Fruit fly (Drosophila melanogaster): ENCODE measurements around the gene sba.

sba gene

DNA sequence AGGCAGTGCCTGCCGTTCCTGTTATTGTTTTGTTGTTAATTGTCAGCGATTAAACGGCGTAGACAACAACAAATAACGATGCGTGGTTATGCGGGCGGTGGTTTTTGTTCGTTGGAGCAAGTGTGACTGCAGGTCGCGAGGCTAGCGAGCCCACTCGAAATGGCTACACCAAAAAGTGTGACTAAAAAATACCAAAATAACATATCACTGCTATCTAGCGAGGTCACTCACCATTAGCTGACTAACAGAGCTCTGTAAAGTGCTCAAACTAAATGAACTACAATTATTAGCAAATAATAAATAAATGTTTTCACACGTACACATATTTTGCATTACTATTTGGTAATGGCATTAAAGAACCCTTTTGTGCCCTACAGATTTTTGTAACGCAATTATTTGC, 32.9 kb downstream of the sba start, which contains the start of gene Pli (continued):
- peak; percentile 58 for TF ChIP-seq sug (tag; optimal IDR thresholded peaks at IDR 0.05)
- TF ChIP-seq CG10543 (GFP tag; optimal IDR thresholded peaks at IDR 0.05) = peak; percentile 52
- TF ChIP-seq CG13424 (tag; optimal IDR thresholded peaks at IDR 0.05) = no peak
- peak; percentile 56 for TF ChIP-seq caup (GFP tag; optimal IDR thresholded peaks at IDR 0.05; ENCODE audit: severe bottlenecking)
- peak; percentile 24 for TF ChIP-seq CrebB (tag; optimal IDR thresholded peaks at IDR 0.05)
- TF ChIP-seq dm (GFP tag; optimal IDR thresholded peaks at IDR 0.05) = peak; percentile 7
- peak in 1 of 2 experiments; percentile 29 for TF ChIP-seq dpn (GFP tag; optimal IDR thresholded peaks at IDR 0.05)
- TF ChIP-seq shn (GFP tag; optimal IDR thresholded peaks at IDR 0.05) = no peak
- TF ChIP-seq trem (tag; optimal IDR thresholded peaks at IDR 0.05) = peak; percentile 75
- TF ChIP-seq Xrp1 (GFP tag; IDR thresholded peaks at IDR 0.05) = no peak
- TF ChIP-seq scrt (GFP tag; optimal IDR thresholded peaks at IDR 0.05) = peak; percentile 30
- TF ChIP-seq zen (tag; optimal IDR thresholded peaks at IDR 0.05) = peak; percentile 32
- TF ChIP-seq Ets65A (GFP tag) = peak; percentile 28
- TF ChIP-seq CG2202 (tag; optimal IDR thresholded peaks at IDR 0.05) = no peak
- TF ChIP-seq CG15601 (tag; optimal IDR thresholded peaks at IDR 0.05) = peak; percentile 49
- TF ChIP-seq abd-A (tag; optimal IDR thresholded peaks at IDR 0.05) = peak; percentile 42
- no peak for TF ChIP-seq Ada2b (GFP tag; IDR thresholded peaks at IDR 0.05)
- TF ChIP-seq CG10267 (tag; optimal IDR thresholded peaks at IDR 0.05) = peak; percentile 61
- TF ChIP-seq CG11504 (tag; optimal IDR thresholded peaks at IDR 0.05) = peak; percentile 39
- peak; percentile 2 for TF ChIP-seq ftz-f1 (GFP tag; optimal IDR thresholded peaks at IDR 0.05)
- TF ChIP-seq HmgZ (tag; optimal IDR thresholded peaks at IDR 0.05) = peak; percentile 16
- TF ChIP-seq CG2712 (tag; optimal IDR thresholded peaks at IDR 0.05) = peak; percentile 48
- no peak for TF ChIP-seq zfh2 (GFP tag; optimal IDR thresholded peaks at IDR 0.05)

DNA sequence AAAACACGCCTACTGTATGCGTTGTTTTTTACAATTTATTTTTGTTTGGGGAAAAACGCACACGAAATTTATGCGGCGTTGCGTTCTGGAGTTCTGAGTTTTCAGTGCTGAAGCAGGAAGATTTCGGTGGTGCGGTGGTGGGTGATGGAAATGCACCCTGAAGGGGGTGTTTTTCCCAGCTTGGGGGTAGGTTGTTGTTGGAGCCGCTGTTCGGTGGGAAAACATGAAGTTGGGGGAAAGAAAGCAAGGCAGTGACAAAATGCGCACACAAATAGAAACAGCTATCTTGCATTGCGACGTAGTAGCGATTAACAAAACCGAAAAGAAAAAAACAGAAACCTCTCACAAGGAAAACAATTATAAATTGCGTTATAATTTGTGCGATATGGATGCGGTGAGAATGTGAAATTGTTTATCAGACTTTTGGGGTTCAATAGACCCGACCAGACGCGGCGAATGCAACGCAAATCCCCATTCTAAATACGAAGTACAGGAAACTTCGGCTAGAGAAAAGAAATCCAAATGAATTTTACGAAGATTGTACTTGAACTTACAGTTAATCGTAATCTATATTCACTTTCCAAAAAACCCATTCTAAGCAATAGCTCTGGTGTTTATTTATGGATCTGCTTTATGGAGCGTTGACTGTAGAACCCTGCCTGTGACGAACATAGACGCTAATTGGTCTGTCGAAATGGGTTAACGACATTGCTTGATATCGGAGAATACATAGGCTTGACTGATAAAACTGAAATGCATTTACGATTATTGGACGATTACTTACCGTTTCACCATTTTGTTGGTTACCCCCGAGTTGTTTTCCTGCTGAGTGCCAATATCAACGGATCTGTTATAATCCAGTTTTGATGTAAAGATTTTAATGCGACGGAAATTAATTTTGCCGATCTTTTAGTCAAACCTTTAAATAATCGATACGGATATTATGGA, 34.2 kb downstream of the sba start:
- no peak for TF ChIP-seq az2 (GFP tag; optimal IDR thresholded peaks at IDR 0.05)
- TF ChIP-seq CG4360 (GFP tag; IDR thresholded peaks at IDR 0.05) = peak; percentile 73
- TF ChIP-seq Dll (GFP tag; IDR thresholded peaks at IDR 0.05; ENCODE audit: partially characterized antibody) = no peak
- TF ChIP-seq yki (optimal IDR thresholded peaks at IDR 0.05) = no peak
- TF ChIP-seq CG10979 (tag; optimal IDR thresholded peaks at IDR 0.05) = peak; percentile 30
- no peak for TF ChIP-seq vnd (GFP tag; IDR thresholded peaks at IDR 0.05; ENCODE audit: partially characterized antibody)
- TF ChIP-seq CG30403 (GFP tag; optimal IDR thresholded peaks at IDR 0.05) = peak; percentile 37
- TF ChIP-seq CG2202 (tag; optimal IDR thresholded peaks at IDR 0.05) = peak; percentile 24
- peak; percentile 8 for TF ChIP-seq en (GFP tag; optimal IDR thresholded peaks at IDR 0.05)
- TF ChIP-seq CG14014 (GFP tag; IDR thresholded peaks at IDR 0.05) = no peak
- TF ChIP-seq CG7839 (tag; optimal IDR thresholded peaks at IDR 0.05) = peak; percentile 30
- TF ChIP-seq grau (tag; optimal IDR thresholded peaks at IDR 0.05) = peak; percentile 90
- peak; percentile 42 for TF ChIP-seq CG13424 (tag; optimal IDR thresholded peaks at IDR 0.05)
- no peak for TF ChIP-seq kay (GFP tag; optimal IDR thresholded peaks at IDR 0.05)
- TF ChIP-seq jing (GFP tag; optimal IDR thresholded peaks at IDR 0.05) = peak; percentile 17
- TF ChIP-seq gem (tag; optimal IDR thresholded peaks at IDR 0.05) = peak; percentile 57
- peak; percentile 46; the same call in 1 of the 3 replicates for TF ChIP-seq dysf (GFP tag; IDR thresholded peaks at IDR 0.05)
- TF ChIP-seq CG10543 (GFP tag; optimal IDR thresholded peaks at IDR 0.05) = no peak
- TF ChIP-seq CG8290 (GFP tag; optimal IDR thresholded peaks at IDR 0.05) = no peak
- peak in 1 of 2 experiments; percentile 21 for TF ChIP-seq CG8290 (tag; optimal IDR thresholded peaks at IDR 0.05)
- TF ChIP-seq fru (optimal IDR thresholded peaks at IDR 0.05) = no peak
- TF ChIP-seq Gug (GFP tag; IDR thresholded peaks at IDR 0.05) = no peak
- no peak for TF ChIP-seq CG6791 (GFP tag; IDR thresholded peaks at IDR 0.05; ENCODE audit: partially characterized antibody)
- TF ChIP-seq Ada2b (GFP tag; IDR thresholded peaks at IDR 0.05) = peak; percentile 40
- peak; percentile 38 for TF ChIP-seq phol (tag; optimal IDR thresholded peaks at IDR 0.05)
- no peak for TF ChIP-seq Sox100B (GFP tag; optimal IDR thresholded peaks at IDR 0.05)
- TF ChIP-seq CG17359 (tag; optimal IDR thresholded peaks at IDR 0.05) = peak; percentile 23
- no peak for TF ChIP-seq CG9609 (GFP tag; optimal IDR thresholded peaks at IDR 0.05)
- TF ChIP-seq Ravus (GFP tag; IDR thresholded peaks at IDR 0.05) = no peak

Measured in whole organism, embryonic.